Worm (Caenorhabditis elegans) whole organism, L4 larva: ENCODE measurements around the gene bgnt-1.5.
A peak's percentile ranks its signal among the peaks of the same experiment; 100 is the strongest.

Source experiments
- hif-1 ChIP-seq, 2 experiments: sonication (generic microtip); optimal IDR thresholded peaks; 2 replicates each; lab custom pipeline; 2016 to 2017; ENCODE audit warnings: missing compliant biosample characterization in 2 of 2, missing genetic modification characterization in 2 of 2, missing genetic modification reagents in 2 of 2, missing genotype in 2 of 2, mild to moderate bottlenecking in 1 of 2
- lin-39 ChIP-seq: fragments of 150-350 bp; optimal IDR thresholded peaks from 2 replicates; lab custom pipeline; 2014; ENCODE audit warnings: missing biosample characterization, missing genetic modification reagents, missing genetic modification characterization
- mep-1 ChIP-seq: fragments of 150-350 bp; sonication (generic microtip); optimal IDR thresholded peaks from 3 replicates; lab custom pipeline; 2014; ENCODE audit warnings: missing biosample characterization, missing genetic modification characterization
- nhr-102 ChIP-seq: sonication (generic microtip); optimal IDR thresholded peaks from 2 replicates; lab custom pipeline; 2016; ENCODE audit warnings: mild to moderate bottlenecking, missing genetic modification characterization, moderate library complexity, missing compliant biosample characterization
- pha-4 ChIP-seq, 2 experiments: fragments of 150-350 bp in 1 of 2; fragments of 200-800 bp in 1 of 2; sonication (Bioruptor generic) in 1 of 2; IDR thresholded peaks in 1 of 2; optimal IDR thresholded peaks in 1 of 2; 2 replicates each; pipeline versions ENCODE4 v1.3.6 to Lab custom; 2014 to 2022; ENCODE audit warnings: missing genetic modification characterization in 2 of 2, missing genetic modification reagents in 2 of 2, missing biosample characterization in 1 of 2, missing compliant biosample characterization in 1 of 2

DNA sequence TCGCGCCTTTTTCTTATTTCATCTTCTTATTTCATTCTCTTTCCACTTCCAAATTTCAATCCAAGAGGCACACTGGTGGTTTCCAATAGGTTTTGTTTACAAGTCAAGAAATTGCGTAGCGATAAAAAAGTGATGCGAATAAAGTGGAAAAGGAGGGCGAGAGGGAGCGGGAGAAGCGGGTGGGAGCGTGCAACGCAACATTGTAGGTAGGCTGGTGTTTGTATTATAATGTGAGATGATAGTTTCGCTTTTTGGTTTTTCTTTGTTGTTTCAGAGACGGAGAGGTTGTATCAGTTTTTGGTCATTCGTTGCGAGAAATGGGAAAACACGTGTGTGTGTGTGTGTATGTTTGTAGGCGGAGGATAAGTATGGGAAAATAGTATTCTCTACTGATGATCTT is 18.0 kb upstream of the bgnt-1.5 start:
- TF ChIP-seq mep-1 (tag; lab: Kevin White, UChicago) (peak; percentile 78), nhr-102 (peak; percentile 28), pha-4 (GFP tag; IDR thresholded peaks at IDR 0.05; lab: Robert Waterston, UW) (no peak), pha-4 (tag; optimal IDR thresholded peaks at IDR 0.05; lab: Kevin White, UChicago) (peak; percentile 68), hif-1 (tag; optimal IDR thresholded peaks at IDR 0.05; lab: Kevin White, UChicago) (peak in 1 of 2 experiments; percentile 41), lin-39 (tag; lab: Kevin White, UChicago) (no peak)
